Fruit fly (Drosophila melanogaster): ENCODE measurements around the gene Octalpha2R.

- TF ChIP-seq CTCF (optimal IDR thresholded peaks at IDR 0.05) (no peak), CG8478 (optimal IDR thresholded peaks at IDR 0.05) (no peak)
Observed at dm6 chr3R:18851698-18852097, 2.7 kb upstream of the Octalpha2R start, which contains the start of gene CG31226.
